Worm (Caenorhabditis elegans): ENCODE results near the gene tps-1.

Gene tps-1

DNA sequence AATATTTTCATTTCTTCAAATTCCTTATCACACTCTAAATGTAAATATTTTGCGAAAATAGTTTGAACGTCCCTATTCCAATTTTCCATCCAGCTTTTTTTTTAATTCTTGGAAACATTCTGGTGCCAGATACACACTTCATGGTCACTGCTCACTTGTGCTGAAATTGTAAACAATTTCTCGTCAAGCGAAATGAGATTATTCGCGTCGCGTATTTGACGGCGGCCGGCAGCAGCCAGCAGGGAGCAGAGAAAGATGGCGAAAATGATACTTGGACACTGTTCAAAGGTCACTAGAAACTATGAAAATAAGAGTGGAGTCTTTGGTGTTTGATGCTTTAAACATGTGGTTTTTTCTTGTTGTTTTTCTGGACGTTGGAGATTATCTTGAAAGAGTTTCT, 30.1 kb upstream of the tps-1 start:
- TF ChIP-seq blmp-1 (tag; optimal IDR thresholded peaks at IDR 0.05): no peak
- TF ChIP-seq snpc-4 (tag; optimal IDR thresholded peaks at IDR 0.05): no peak
- TF ChIP-seq lin-32 (GFP tag; optimal IDR thresholded peaks at IDR 0.05): no peak
- TF ChIP-seq nhr-2 (tag; optimal IDR thresholded peaks at IDR 0.05): no peak
- no peak for TF ChIP-seq nhr-237 (tag; optimal IDR thresholded peaks at IDR 0.05)
- no peak for TF ChIP-seq ceh-43 (GFP tag; optimal IDR thresholded peaks at IDR 0.05)
- no peak for TF ChIP-seq nhr-76 (tag; optimal IDR thresholded peaks at IDR 0.05)
- TF ChIP-seq mab-5 (tag; optimal IDR thresholded peaks at IDR 0.05): no peak

DNA sequence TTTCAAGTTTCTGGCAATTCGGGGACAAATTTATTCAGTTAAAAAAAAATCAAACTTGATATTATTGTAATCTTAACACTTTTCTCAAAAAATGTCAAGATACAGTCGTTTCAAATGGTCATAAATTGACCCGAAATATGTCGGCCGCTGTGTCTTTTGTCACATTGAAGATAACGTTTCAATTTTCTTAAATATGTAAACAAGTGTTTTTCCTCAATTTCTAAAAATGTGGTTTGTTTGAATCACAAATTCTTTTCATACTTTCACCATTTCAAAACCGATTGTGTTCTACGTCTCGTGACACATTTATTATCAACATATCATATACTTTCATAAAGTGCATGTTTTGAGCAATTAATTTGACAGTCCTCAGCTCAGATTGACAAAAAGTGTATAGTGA, 27.9 kb upstream of the tps-1 start:
- TF ChIP-seq ceh-39 (tag; optimal IDR thresholded peaks at IDR 0.05) (no peak), ztf-11 (tag; optimal IDR thresholded peaks at IDR 0.05) (no peak), lsy-2 (tag; optimal IDR thresholded peaks at IDR 0.05) (no peak), nhr-12 (tag; optimal IDR thresholded peaks at IDR 0.05) (no peak), ces-1 (GFP tag; optimal IDR thresholded peaks at IDR 0.05) (no peak), bed-3 (GFP tag; optimal IDR thresholded peaks at IDR 0.05) (no peak), tbx-8 (GFP tag; optimal IDR thresholded peaks at IDR 0.05) (no peak), ham-2 (GFP tag; optimal IDR thresholded peaks at IDR 0.05) (no peak), cnd-1 (tag; optimal IDR thresholded peaks at IDR 0.05) (no peak), sptf-1 (tag; optimal IDR thresholded peaks at IDR 0.05) (no peak), unc-120 (tag; optimal IDR thresholded peaks at IDR 0.05; ENCODE audit: poor library complexity, severe bottlenecking) (no peak)

DNA sequence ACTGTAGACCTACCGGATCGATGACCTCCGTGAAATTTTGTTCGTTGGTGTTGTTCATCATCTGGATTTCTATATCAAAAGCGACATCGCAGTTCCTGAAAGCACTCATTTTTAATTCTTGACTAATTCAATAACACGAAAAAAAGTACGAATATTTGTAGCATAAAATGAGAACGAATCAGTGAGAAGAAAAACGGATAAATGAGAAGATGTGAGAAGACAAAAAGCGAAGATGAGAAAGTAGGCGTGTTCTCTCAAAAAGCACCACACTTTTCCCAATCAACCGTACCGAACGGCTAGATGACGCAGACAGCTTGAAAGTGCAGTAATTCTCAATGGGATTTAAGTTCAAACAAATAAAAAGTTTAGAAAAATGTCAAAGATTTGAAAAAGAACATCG, 12.4 kb upstream of the tps-1 start, which contains the start of gene npr-24:
TSS of gene npr-24 (minus strand) at position 101 of the 400 bp plus-strand sequence.
- no peak for TF ChIP-seq mab-5 (tag; optimal IDR thresholded peaks at IDR 0.05)
- TF ChIP-seq tbx-8 (GFP tag; optimal IDR thresholded peaks at IDR 0.05): no peak
- no peak for TF ChIP-seq nhr-12 (tag; optimal IDR thresholded peaks at IDR 0.05)
- no peak for TF ChIP-seq elt-1 (tag; optimal IDR thresholded peaks at IDR 0.05; ENCODE audit: borderline replicate concordance, insufficient read depth)
- TF ChIP-seq nhr-2 (tag; optimal IDR thresholded peaks at IDR 0.05): no peak
- TF ChIP-seq ztf-11 (tag; optimal IDR thresholded peaks at IDR 0.05): no peak

DNA sequence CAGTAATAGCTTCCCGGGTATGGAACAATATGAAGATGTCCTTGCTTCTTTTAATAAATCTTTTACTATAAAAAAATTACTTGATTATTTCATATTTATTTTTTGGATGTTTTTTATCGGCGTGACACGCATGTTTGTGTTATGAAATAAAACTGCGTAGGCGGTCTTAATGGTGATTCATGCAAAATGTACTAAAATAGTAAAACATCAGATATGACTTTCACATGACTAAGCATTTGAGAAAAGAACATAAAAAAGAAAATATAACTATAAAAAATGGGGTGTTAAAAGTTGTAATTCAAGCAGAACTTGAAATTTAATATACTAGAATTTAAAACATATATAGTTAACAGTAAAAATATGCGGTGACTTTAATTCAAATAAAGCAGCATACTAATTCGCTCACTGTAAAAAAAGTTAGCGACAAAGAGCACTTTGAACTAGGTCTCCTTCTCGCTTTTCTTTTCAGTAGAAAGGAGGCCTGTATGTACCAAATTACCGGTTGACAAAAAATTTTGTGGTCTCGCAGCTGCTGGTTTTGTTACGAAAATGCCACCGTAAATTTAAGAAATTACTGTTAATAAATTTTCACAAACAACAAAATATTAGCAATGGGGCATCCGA, 7.7 kb upstream of the tps-1 start:
- TF ChIP-seq bed-3 (GFP tag; optimal IDR thresholded peaks at IDR 0.05) (no peak), unc-120 (tag; optimal IDR thresholded peaks at IDR 0.05; ENCODE audit: poor library complexity, severe bottlenecking) (no peak), nhr-76 (tag; optimal IDR thresholded peaks at IDR 0.05) (no peak)

DNA sequence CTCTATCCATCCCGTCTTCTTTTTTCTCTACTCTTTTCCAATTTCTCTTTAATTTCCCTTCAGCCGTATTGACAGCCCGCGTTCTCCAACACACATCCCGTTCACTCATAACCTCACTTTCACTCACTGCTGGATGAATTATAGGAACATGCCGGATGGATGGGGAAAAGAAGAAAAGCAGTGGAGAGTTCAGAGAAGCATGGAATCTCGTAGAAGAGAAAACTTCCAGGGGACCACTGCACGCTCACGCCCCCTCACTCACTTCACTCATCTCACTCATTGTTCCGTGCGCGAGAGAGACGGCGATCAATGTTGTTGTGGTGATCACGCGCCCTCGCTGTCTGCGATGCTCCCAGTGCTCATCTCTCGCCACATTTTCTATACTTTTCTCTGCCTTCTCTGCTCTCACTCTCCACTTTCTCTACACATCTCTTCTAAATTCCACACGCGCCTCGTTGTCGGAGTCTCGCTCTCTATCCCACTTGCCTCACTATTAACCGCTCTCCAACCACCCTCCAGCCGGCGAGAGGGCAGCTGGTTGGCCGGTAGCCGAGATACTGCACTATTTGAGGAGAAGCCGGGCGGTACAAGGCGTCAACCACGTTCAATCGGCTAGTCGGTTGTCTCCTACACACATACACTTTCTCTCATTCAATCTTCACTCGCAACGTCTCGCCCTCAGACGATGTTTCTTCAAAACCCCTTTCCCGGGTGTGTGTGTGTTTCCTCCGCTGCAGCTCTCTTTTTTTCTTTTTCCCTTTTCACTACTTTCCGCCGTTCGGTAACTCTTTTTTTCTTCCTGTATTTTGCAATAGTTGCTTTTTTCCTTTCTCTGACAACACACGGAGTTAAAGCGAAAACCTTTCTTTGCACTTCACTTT, 5.6 kb upstream of the tps-1 start:
- TF ChIP-seq hlh-1 (tag; optimal IDR thresholded peaks at IDR 0.05) (peak; percentile 67), sem-2 (GFP tag; optimal IDR thresholded peaks at IDR 0.05) (no peak), ceh-83 (GFP tag; optimal IDR thresholded peaks at IDR 0.05) (peak; percentile 40), ces-1 (GFP tag; optimal IDR thresholded peaks at IDR 0.05) (peak; percentile 90), elt-1 (tag; optimal IDR thresholded peaks at IDR 0.05; ENCODE audit: borderline replicate concordance, insufficient read depth) (no peak), mab-5 (tag; optimal IDR thresholded peaks at IDR 0.05) (peak; percentile 58), ham-2 (GFP tag; optimal IDR thresholded peaks at IDR 0.05) (peak; percentile 99), zip-8 (tag; optimal IDR thresholded peaks at IDR 0.05) (no peak), ceh-39 (tag; optimal IDR thresholded peaks at IDR 0.05) (no peak), nhr-2 (tag; optimal IDR thresholded peaks at IDR 0.05) (peak; percentile 10), drap-1 (GFP tag; optimal IDR thresholded peaks at IDR 0.05) (peak; percentile 73), pha-4 (tag; optimal IDR thresholded peaks at IDR 0.05) (peak; percentile 52), snpc-4 (tag; optimal IDR thresholded peaks at IDR 0.05) (no peak), ztf-11 (tag; optimal IDR thresholded peaks at IDR 0.05) (peak; percentile 61), mls-2 (tag; optimal IDR thresholded peaks at IDR 0.05) (peak; percentile 94), bed-3 (GFP tag; optimal IDR thresholded peaks at IDR 0.05) (no peak), cnd-1 (tag; optimal IDR thresholded peaks at IDR 0.05) (peak; percentile 57), lsy-2 (tag; optimal IDR thresholded peaks at IDR 0.05) (no peak), tbx-8 (GFP tag; optimal IDR thresholded peaks at IDR 0.05) (no peak), nhr-76 (tag; optimal IDR thresholded peaks at IDR 0.05) (no peak), nhr-237 (tag; optimal IDR thresholded peaks at IDR 0.05) (peak; percentile 70), mep-1 (tag; optimal IDR thresholded peaks at IDR 0.05) (peak; percentile 27), ceh-43 (GFP tag; optimal IDR thresholded peaks at IDR 0.05) (peak; percentile 14), unc-120 (tag; optimal IDR thresholded peaks at IDR 0.05; ENCODE audit: poor library complexity, severe bottlenecking) (peak; percentile 92), sptf-1 (tag; optimal IDR thresholded peaks at IDR 0.05) (peak; percentile 75), nhr-28 (tag; optimal IDR thresholded peaks at IDR 0.05) (no peak), flh-1 (GFP tag; optimal IDR thresholded peaks at IDR 0.05) (no peak), M03D4.4 (tag; optimal IDR thresholded peaks at IDR 0.05) (no peak), lin-32 (GFP tag; optimal IDR thresholded peaks at IDR 0.05) (peak; percentile 66), lin-13 (tag; optimal IDR thresholded peaks at IDR 0.05) (no peak), blmp-1 (tag; optimal IDR thresholded peaks at IDR 0.05) (peak; percentile 88), unc-39 (tag; optimal IDR thresholded peaks at IDR 0.05) (peak; percentile 60), elt-3 (tag; optimal IDR thresholded peaks at IDR 0.05) (no peak), nhr-12 (tag; optimal IDR thresholded peaks at IDR 0.05) (no peak), unc-62 (GFP tag; optimal IDR thresholded peaks at IDR 0.05) (peak; percentile 94)
